Worm (Caenorhabditis elegans): ENCODE measurements around the gene act-3.
"Not testable (repeated sequence)": the region's sequence is repeated elsewhere in the genome, so short reads cannot be mapped to it uniquely, and the experiment has no call there.

Gene act-3

DNA sequence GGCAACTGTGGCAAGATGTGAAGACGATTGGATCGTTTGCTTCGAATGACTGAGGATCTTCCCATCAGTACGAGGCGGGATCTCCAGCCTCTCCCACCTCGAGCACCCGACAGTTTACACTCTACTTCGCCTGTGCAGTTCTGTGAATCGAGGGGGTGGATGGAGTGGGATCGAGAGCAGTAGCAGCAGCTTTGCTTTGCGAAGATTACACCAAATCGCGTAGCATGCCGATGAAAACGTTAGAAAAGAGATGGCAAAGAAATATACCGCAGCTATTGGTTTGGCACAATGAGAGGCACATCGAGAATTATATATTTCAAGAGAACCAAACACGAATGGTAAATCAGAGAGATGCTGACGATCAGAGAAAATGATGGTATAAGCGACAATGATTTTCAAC, at the start of gene act-3:
act-3 (minus strand) TSS at position 51 of the 400 bp plus-strand sequence.
- TF ChIP-seq unc-62 (GFP tag; optimal IDR thresholded peaks at IDR 0.05): no peak

DNA sequence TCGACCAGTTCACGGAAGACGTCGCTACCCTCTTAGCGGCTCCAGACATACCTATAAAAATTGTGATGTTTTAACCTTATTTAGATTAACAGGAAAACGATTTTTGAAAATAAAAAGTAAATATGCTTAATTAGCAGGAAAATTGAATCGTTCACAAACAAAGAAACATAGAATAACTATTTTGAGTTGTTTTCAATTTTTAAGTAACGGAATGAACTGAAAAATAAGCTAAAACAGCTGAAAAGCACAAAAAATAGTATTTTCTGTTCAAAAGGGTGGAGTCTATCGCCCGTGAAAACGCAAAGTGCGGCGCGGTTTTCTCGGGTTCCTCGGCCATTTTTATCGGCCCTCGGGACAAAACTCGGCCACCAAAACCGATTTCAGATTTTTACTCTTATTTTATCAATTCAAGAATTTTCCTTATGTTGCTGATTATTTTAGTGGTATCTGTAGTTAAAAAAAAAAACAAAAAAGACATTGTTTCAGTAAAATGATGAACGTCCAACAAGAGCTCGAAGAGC, 49.6 kb upstream of the act-3 start, which contains the start of the genes atp-5 and lmtr-3:
atp-5 (minus strand) TSS at position 51 of the 521 bp plus-strand sequence.
lmtr-3 (plus strand) TSS at position 370 of the 521 bp plus-strand sequence.
- TF ChIP-seq unc-62 (GFP tag; optimal IDR thresholded peaks at IDR 0.05): no peak

DNA sequence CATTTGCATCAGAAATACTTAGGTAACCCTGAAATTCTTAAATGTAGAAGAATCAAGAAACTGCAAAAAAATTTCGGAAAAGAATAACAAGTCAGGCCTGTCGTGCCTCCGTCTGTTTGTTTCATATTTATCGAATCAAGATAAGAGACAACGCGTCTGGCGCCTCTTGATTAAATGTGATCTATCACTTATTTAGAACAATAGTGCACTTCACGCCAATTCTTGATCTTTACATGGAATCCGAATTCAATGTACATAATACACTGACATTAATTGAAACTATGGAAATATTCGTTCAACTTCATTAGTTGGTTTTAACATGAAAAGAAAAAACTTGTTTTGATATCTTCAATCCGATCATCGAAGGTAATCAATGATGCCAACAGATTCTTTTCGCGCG, 48.2 kb upstream of the act-3 start, which contains the start of gene mboa-2:
mboa-2 (minus strand) TSS at position 28 of the 400 bp plus-strand sequence.
- TF ChIP-seq unc-62 (GFP tag; optimal IDR thresholded peaks at IDR 0.05): no peak

DNA sequence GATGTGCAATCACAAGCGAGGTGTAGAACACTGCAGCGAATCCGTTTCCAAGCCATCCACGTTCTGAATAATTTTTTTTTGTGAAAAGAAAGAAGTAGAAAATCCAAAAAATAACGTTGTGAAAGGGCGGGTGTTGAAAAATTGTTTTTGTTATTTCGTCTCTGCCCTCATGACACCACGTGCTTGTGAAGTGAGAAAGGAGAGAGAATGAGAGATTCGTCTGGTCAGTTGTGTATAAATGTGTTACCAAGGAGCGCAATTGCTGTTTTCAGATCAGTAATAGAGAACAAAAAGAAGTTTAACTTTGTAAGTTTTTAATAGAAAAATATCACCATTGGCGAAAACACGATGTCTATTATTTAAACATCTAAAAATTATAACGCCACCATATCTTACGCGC, 46.9 kb upstream of the act-3 start:
- TF ChIP-seq unc-62 (GFP tag; optimal IDR thresholded peaks at IDR 0.05): no peak

DNA sequence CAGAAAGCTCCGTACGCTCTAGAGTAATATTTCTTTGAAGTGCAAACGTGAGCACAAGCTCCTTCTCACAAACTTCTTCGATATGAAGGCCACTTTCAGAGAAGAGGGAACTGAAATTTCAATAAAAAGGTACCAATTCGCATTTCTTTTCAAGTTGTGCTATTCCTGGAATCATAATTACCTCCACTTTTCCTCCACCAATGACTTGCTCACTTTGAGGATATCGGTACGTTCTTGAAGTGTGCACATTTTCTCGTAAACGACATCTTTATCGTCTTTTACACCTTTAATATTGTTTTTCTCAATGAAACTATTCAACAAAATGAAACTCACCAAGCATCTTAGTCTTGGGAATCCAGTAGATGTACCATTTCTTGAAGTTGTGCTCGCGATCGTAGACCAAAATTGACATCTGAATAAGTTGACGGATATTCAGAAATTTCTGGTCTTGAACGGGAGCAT, 45.0 kb upstream of the act-3 start, which contains the start of gene scb-1:
scb-1 (minus strand) TSS at position 412 of the 462 bp plus-strand sequence.
- no peak for TF ChIP-seq unc-62 (GFP tag; optimal IDR thresholded peaks at IDR 0.05)

DNA sequence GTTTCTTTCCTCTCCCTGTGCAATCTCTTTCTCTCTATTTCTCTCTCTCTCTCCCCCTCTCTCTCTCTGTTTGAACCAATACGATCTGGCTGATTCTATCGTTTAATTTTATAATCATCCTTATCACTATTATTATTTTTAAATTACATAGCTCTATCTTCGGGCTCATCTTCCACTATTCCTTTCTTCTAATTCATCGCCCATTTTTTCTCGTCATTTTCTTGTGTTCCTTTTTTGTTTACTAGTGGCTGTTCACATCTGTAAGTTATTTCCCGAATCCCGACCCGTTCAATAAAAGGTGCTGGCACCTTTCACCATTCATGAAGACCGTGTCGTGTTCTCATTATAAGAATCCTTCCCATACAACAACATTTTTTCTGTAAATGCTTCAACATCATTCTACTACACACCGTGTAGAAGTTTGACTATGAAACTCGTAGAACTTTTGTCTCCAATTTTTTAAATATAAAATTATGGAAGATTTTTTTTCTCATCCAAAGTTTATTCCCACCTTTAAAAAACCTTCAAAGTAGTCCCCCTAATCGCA, 44.0 kb upstream of the act-3 start:
- no peak for TF ChIP-seq unc-62 (GFP tag; optimal IDR thresholded peaks at IDR 0.05)

DNA sequence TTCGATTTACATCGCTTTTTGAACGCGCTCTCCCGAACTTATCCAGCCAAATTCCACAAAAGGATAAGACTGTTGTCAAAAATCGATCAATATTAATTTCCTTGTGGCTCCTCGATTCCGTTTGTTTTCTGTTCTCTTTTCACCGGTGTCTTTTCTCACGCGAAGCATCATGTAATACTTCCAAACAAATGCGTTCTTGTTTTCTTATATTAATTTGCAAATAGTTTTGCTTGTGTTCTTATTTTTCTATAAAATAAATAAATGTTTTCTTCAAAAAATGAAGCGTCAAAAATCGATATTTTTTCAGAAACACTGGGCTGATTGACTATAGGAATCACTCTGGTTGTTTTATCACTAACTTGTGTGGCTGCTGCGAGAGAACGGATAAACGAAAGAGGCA, 39.3 kb upstream of the act-3 start, which contains the start of gene math-33:
math-33 (plus strand) TSS at position 301 of the 400 bp plus-strand sequence.
- TF ChIP-seq unc-62 (GFP tag; optimal IDR thresholded peaks at IDR 0.05): no peak

DNA sequence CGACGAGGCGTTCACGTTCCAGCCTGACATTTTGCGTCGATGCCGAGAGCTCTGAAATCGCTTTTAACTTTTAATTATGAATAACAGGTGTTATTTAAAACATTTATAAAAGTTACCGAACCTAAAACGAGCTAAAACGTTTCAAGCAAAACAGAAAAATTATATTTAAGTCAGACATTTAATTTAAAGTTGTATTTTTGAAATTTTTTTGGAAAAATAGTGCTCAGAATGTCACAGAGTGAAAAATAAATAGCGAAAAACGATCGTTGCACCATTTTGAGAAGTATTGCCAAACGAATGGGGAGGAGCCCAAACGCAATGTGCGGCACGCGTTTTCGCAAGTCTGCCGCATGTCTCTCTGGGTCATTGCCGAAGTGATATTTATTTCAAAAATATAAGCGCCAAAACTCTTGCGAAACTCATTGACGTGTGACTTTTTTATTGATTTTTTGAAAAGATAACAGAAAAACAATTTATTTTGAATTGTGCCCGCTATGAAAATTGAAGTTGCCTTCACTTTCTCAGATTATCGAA, 38.8 kb upstream of the act-3 start, which contains the start of gene erfa-3:
erfa-3 (minus strand) TSS at position 51 of the 534 bp plus-strand sequence.
- TF ChIP-seq unc-62 (GFP tag; optimal IDR thresholded peaks at IDR 0.05): no peak

DNA sequence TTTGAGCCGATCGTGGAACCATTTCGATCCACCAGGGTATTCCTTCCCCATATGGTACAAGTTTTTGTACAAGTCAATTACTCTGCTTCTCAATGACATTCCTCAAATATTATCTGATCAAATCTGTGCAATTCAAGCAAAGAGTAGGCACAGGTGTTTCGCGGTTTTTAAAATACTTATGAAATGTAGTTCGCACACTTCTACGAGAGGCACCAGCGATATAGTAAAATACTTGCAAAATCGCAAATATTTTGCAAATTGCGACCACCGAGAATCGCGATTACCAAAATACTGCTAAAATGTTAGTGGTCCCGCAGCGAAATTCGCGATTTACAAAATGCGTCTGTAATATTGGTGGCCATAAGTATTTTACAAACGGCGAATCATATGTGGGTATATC, 35.3 kb upstream of the act-3 start, which contains the start of gene Y42A5A.5:
Y42A5A.5 (minus strand) TSS at position 101 of the 400 bp plus-strand sequence.
- TF ChIP-seq unc-62 (GFP tag; optimal IDR thresholded peaks at IDR 0.05): not testable (repeated sequence)

DNA sequence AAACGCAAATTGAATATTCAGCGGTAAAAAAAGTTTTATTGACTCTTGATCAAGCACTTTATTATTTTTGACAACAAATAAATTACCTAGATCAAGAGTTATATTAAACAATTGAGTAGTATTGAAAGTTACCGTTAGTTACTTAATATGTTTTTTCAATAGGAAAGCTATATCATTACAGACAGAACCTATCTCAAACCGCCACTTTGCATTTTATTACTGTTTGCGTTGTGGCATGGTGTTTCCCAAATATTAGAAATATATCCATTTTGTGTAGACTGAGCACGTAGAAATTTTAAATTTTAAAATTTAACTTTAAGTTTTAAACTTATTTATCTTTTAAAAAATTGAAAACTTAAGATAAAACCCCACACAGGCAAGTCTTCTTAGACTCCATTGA, 30.1 kb upstream of the act-3 start:
- no peak for TF ChIP-seq unc-62 (GFP tag; optimal IDR thresholded peaks at IDR 0.05)

DNA sequence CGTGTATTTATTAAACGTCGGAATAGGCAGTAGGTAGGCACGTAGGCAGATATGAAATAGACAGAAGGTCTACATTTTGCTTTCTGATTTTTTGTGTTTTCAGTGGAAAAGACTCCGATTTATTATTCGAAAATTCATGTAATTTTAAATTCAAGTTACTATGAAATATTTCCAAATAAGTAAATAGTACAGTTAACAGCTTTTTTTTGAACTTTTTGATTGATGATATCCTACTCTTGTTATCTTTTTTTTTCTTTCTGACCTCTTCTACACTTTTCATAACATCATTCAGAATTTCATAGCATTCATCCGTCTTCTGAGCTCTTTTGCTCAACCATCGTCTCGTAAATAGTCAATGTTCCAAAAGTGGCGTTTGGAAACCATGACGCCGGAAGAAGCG, 24.3 kb upstream of the act-3 start, which contains the start of gene cdkl-1:
cdkl-1 (plus strand) TSS at position 301 of the 400 bp plus-strand sequence.
- TF ChIP-seq unc-62 (GFP tag; optimal IDR thresholded peaks at IDR 0.05): no peak

DNA sequence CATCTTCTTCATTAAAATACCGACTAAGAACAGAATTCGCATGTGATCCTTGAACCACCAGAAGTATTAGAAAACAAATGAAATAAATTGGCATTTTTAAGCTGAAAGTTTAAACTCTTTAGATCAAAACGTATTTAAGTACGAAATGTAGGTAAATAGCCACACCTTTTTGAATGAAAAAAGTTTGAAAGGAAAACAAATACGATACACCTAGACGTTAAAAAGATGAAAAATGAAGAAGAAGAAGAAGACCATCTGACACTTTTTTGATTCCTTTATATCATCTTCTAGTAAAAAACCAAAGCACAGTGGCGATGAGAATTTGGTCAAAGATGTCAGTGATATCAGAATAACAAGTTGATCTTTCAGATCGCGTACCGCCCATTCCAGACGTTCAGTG, 21.6 kb upstream of the act-3 start, which contains the start of gene Y42A5A.3:
Y42A5A.3 (minus strand) TSS at position 101 of the 400 bp plus-strand sequence.
- no peak for TF ChIP-seq unc-62 (GFP tag; optimal IDR thresholded peaks at IDR 0.05)

DNA sequence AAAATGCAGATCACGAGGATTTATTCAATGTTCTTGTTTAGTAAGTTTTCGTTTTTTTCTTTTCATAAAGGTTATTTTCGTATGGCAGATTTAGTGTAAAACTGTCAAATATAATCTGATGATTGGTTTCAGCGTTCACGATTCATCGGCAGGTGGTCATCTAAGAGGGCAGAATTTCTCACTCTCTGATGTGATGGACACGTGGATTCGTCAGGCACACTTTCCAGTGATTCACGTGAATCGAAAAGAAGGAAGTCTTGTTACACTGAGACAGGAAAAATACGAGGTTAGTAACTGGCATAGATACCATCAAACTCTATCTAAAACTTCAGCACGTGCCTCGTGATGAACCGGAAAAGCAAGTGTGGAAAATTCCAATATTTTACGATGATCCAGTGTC, 20.4 kb upstream of the act-3 start:
- no peak for TF ChIP-seq unc-62 (GFP tag; optimal IDR thresholded peaks at IDR 0.05)

DNA sequence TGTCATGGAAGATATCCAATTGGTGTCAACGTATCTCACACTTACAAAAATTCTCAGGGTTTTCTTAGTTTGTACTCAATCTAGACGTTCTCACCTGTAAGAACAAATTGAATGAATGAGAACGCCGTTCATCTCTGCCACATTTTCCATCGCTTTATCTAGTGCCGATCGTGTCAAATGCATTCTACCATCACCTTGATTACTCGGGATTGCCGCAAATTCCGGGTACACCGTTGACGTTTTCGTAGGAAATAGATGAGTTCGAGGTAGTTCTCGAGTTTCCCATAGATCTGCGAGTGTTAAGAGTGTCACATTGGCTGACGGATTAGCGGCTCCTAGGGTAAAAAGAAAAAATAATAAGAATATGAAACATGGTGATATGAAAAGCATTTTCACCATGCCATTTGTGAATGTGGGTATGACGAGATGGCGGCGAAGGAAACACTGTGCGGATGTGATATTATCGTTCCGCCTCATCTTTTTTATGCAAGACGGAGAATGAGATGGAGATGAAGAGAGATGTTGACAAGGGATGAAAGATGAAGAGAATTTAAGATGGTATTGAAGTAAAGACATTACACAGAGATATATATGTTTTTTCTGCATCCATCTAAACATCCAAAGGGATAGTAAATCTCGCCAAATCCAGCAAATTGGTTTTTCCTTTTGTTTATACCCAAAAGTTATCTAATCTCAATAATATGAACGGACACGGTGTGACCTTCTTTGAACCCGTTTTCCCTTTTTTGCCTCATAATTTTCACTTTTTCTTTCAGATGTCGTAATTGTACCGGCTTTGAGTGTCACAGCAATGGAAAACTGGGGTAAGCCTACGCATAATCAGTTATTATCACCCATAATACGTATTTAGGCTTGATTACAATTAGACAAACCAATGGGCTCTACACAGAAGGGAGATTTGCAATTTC, 19.1 kb upstream of the act-3 start, which contains the start of gene lact-8:
lact-8 (minus strand) TSS at position 445 of the 929 bp plus-strand sequence.
- no peak for TF ChIP-seq unc-62 (GFP tag; optimal IDR thresholded peaks at IDR 0.05)

DNA sequence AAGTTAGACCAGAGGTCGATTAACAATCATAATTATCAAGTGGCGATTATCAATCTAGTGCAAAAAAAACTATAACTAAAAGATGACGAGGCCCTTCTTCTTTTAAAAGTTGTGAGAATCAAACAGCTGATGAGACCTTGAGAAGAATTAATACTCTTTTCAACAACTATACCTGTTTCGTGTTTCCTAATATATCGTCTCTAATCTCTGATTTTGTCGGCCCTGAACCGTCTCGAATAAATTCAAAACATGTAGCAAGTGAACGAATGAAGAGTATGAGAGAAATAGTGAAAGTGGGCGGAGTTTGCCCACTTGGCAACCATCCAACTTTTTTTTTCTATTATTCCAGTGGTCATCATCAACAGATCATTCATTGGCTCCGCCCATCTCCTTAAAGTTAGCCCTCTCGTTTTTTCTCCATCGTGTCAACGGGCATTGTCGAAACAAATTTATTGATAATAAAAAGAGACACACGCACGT, 13.3 kb upstream of the act-3 start, which contains the start of gene Y42A5A.1:
Y42A5A.1 (plus strand) TSS at position 430 of the 480 bp plus-strand sequence.
- TF ChIP-seq unc-62 (GFP tag; optimal IDR thresholded peaks at IDR 0.05): no peak

All from whole organism, dauer.